Worm (Caenorhabditis elegans) whole organism, midembryonic: ENCODE data around the gene T02E9.6.

Experiments
- T22C8.4 ChIP-seq: fragments of 200-800 bp; sonication (Bioruptor generic); IDR thresholded peaks from 2 replicates; pipeline ENCODE4 v1.3.6; 2022; ENCODE audit warnings: missing genetic modification characterization, missing compliant biosample characterization
- cog-1 ChIP-seq: sonication (generic microtip); optimal IDR thresholded peaks from 2 replicates; lab custom pipeline; 2016; ENCODE audit warnings: missing genetic modification characterization, missing compliant biosample characterization
- flt-1 ChIP-seq: fragments of 200-800 bp; sonication (Bioruptor generic); IDR thresholded peaks from 2 replicates; pipeline ENCODE4 v1.3.6; 2022; ENCODE audit warnings: missing genetic modification characterization, missing compliant biosample characterization
- klf-2 ChIP-seq: fragments of 200-800 bp; sonication (Bioruptor generic); conservative IDR thresholded peaks from 2 replicates; pipeline ENCODE4 v1.3.6; 2022; ENCODE audit warnings: missing genetic modification reagents, missing genetic modification characterization, missing compliant biosample characterization
- med-1 ChIP-seq: sonication (generic microtip); optimal IDR thresholded peaks from 2 replicates; lab custom pipeline; 2017; ENCODE audit warnings: missing genetic modification characterization, mild to moderate bottlenecking, missing compliant biosample characterization, antibody characterized with exemption, missing genetic modification reagents; ENCODE audit not compliant: insufficient read depth
- ref-1 ChIP-seq: fragments of 200-800 bp; sonication (Bioruptor generic); conservative IDR thresholded peaks from 2 replicates; pipeline ENCODE4 v1.3.6; 2022; ENCODE audit warnings: missing genetic modification reagents, missing genetic modification characterization, missing compliant biosample characterization
- tab-1 ChIP-seq: fragments of 200-800 bp; sonication (Bioruptor generic); IDR thresholded peaks from 2 replicates; pipeline ENCODE4 v1.3.6; 2022; ENCODE audit warnings: missing genetic modification characterization, missing compliant biosample characterization
- ztf-23 ChIP-seq: fragments of 200-800 bp; sonication (Bioruptor generic); IDR thresholded peaks from 2 replicates; pipeline ENCODE4 v1.3.6; 2022; ENCODE audit warnings: missing genetic modification reagents, missing genetic modification characterization, missing compliant biosample characterization
- ztf-29 ChIP-seq: fragments of 200-800 bp; sonication (Bioruptor generic); IDR thresholded peaks from 2 replicates; pipeline ENCODE4 v1.3.6; 2022; ENCODE audit warnings: missing genetic modification reagents, missing genetic modification characterization, missing compliant biosample characterization

DNA sequence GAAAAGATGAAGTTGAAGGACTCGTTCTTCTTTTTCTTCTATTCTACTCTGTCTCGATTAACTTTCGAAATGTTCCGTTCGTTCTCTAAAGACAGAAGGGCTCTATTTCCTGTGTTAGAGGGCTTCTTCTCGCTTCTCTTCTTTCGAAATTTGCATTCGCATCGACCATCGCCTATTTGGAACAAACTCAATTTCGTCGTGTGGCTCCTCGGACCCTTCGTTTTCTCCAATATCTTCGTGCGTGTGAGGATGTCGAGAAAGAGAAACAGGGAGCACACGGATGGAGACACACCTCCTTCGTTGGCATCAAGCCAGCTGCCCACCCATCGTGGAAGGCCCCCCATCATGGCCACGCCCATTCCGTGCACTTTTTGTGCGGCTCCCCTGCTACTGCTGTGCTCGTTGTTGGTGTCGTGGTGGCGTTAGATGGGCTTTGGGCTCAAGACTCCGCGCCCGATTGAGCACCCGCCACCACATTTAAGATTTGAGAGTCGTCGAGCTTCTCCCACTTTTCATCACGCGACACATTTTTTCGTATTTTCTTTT lies 7.1 kb upstream of the T02E9.6 start:
- TF ChIP-seq cog-1 (tag; lab: Kevin White, UChicago) (no peak), ref-1 (no peak), klf-2 (GFP tag; lab: Robert Waterston, UW) (peak; percentile 62; the same call in 1 of the 2 replicates), ztf-29 (GFP tag; lab: Robert Waterston, UW) (no peak), tab-1 (no peak), flt-1 (GFP tag; lab: Robert Waterston, UW) (no peak), T22C8.4 (no peak), ztf-23 (GFP tag; lab: Robert Waterston, UW) (no peak), med-1 (GFP tag; lab: Kevin White, UChicago) (no peak)
